Fruit fly (Drosophila melanogaster) whole organism, embryonic: Measurements from ENCODE around the gene Rnf146.

Experiments
- Asciz ChIP-seq: fragments of 200-800 bp; sonication (Bioruptor generic); optimal IDR thresholded peaks from 2 replicates; lab custom pipeline; 2017; ENCODE audit warnings: missing biosample characterization, mild to moderate bottlenecking, missing genetic modification characterization, missing genetic modification reagents
- Atf-2 ChIP-seq: fragments of 200-800 bp; sonication (Bioruptor generic); optimal IDR thresholded peaks from 2 replicates; lab custom pipeline; 2016; ENCODE audit warnings: missing biosample characterization, missing genetic modification characterization
- BEAF-32 ChIP-seq: fragments of 200-800 bp; sonication (Bioruptor generic); optimal IDR thresholded peaks from 3 replicates; lab custom pipeline; 2017; ENCODE audit warnings: missing biosample characterization, missing genetic modification characterization, mild to moderate bottlenecking, moderate library complexity, missing genetic modification reagents
- CG10565 ChIP-seq: fragments of 200-800 bp; sonication (Bioruptor generic); optimal IDR thresholded peaks from 3 replicates; lab custom pipeline; 2016; ENCODE audit warnings: missing biosample characterization, mild to moderate bottlenecking, missing genetic modification characterization
- CG10979 ChIP-seq: fragments of 200-800 bp; sonication (Bioruptor generic); optimal IDR thresholded peaks from 2 replicates; lab custom pipeline; 2018; ENCODE audit warnings: missing biosample characterization, mild to moderate bottlenecking, missing genetic modification characterization, moderate library complexity
- CG11504 ChIP-seq: fragments of 200-800 bp; sonication (Bioruptor generic); optimal IDR thresholded peaks from 3 replicates; lab custom pipeline; 2019; ENCODE audit warnings: missing biosample characterization, mild to moderate bottlenecking, missing genetic modification characterization, moderate library complexity
- CG11696 ChIP-seq: fragments of 200-800 bp; sonication (Bioruptor generic); IDR thresholded peaks from 2 replicates; pipeline ENCODE4 v1.3.6; 2022; ENCODE audit warnings: missing biosample characterization, missing genetic modification characterization
- CG13624 ChIP-seq: fragments of 200-800 bp; sonication (Bioruptor generic); optimal IDR thresholded peaks from 2 replicates; lab custom pipeline; 2016; ENCODE audit warnings: missing biosample characterization, missing genetic modification characterization
- CG15011 ChIP-seq: fragments of 200-800 bp; sonication (Bioruptor generic); optimal IDR thresholded peaks from 3 replicates; lab custom pipeline; 2018; ENCODE audit warnings: missing biosample characterization, mild to moderate bottlenecking, missing genetic modification characterization
- CG1647 ChIP-seq: fragments of 200-800 bp; sonication (Bioruptor generic); optimal IDR thresholded peaks from 3 replicates; lab custom pipeline; 2016; ENCODE audit warnings: missing biosample characterization, missing genetic modification characterization
- CG17912 ChIP-seq: fragments of 200-800 bp; sonication (Bioruptor generic); optimal IDR thresholded peaks from 2 replicates; lab custom pipeline; 2018; ENCODE audit warnings: missing biosample characterization, mild to moderate bottlenecking, missing genetic modification characterization
- CG18599 ChIP-seq: fragments of 200-800 bp; sonication (Bioruptor generic); optimal IDR thresholded peaks from 3 replicates; lab custom pipeline; 2017; ENCODE audit warnings: missing biosample characterization, missing genetic modification characterization, mild to moderate bottlenecking, moderate library complexity, missing genetic modification reagents
- CG2199 ChIP-seq: fragments of 200-800 bp; sonication (Bioruptor generic); IDR thresholded peaks from 3 replicates; pipeline ENCODE4 v1.3.6; 2022; ENCODE audit warnings: missing biosample characterization, missing genetic modification characterization
- CG31441 ChIP-seq: fragments of 200-800 bp; sonication (Bioruptor generic); IDR thresholded peaks from 2 replicates; pipeline ENCODE4 v1.3.6; 2022; ENCODE audit warnings: missing biosample characterization, missing genetic modification characterization
- CG34376 ChIP-seq: fragments of 200-800 bp; sonication (Bioruptor generic); optimal IDR thresholded peaks from 2 replicates; lab custom pipeline; 2018; ENCODE audit warnings: missing biosample characterization, mild to moderate bottlenecking, missing genetic modification characterization
- CG6272 ChIP-seq: fragments of 200-800 bp; sonication (Bioruptor generic); IDR thresholded peaks from 2 replicates; pipeline ENCODE4 v1.3.6; 2022; ENCODE audit warnings: missing biosample characterization, missing genetic modification characterization
- CG6813 ChIP-seq: fragments of 200-800 bp; sonication (Bioruptor generic); optimal IDR thresholded peaks from 2 replicates; lab custom pipeline; 2017; ENCODE audit warnings: missing biosample characterization, missing genetic modification characterization, mild to moderate bottlenecking, moderate library complexity, missing genetic modification reagents
- CG7556 ChIP-seq: fragments of 200-800 bp; sonication (Bioruptor generic); optimal IDR thresholded peaks from 2 replicates; lab custom pipeline; 2017; ENCODE audit warnings: missing biosample characterization, mild to moderate bottlenecking, missing genetic modification characterization
- CG8765 ChIP-seq: fragments of 200-800 bp; sonication (Bioruptor generic); IDR thresholded peaks from 2 replicates; pipeline ENCODE4 v1.3.6; 2022; ENCODE audit warnings: missing biosample characterization, missing genetic modification characterization
- Deaf1 ChIP-seq: fragments of 200-800 bp; optimal IDR thresholded peaks from 3 replicates; lab custom pipeline; 2019; ENCODE audit warnings: missing biosample characterization, mild to moderate bottlenecking, missing genetic modification characterization, moderate library complexity
- Doc3 ChIP-seq: fragments of 200-800 bp; sonication (Bioruptor generic); IDR thresholded peaks from 3 replicates; pipeline ENCODE4 v1.3.6; 2022; ENCODE audit warnings: missing biosample characterization, missing genetic modification characterization; ENCODE audit not compliant: partially characterized antibody
- Ets97D ChIP-seq: fragments of 200-800 bp; sonication (Bioruptor generic); optimal IDR thresholded peaks from 3 replicates; lab custom pipeline; 2016; ENCODE audit warnings: missing biosample characterization, missing genetic modification characterization
- HLHmδ ChIP-seq: fragments of 200-800 bp; sonication (Bioruptor generic); optimal IDR thresholded peaks from 2 replicates; lab custom pipeline; 2018; ENCODE audit warnings: missing biosample characterization, mild to moderate bottlenecking, missing genetic modification characterization, moderate library complexity
- Hey ChIP-seq: fragments of 200-800 bp; sonication (Bioruptor generic); optimal IDR thresholded peaks from 3 replicates; lab custom pipeline; 2018; ENCODE audit warnings: missing biosample characterization, mild to moderate bottlenecking, missing genetic modification characterization
- Hmx ChIP-seq: fragments of 200-800 bp; sonication (Bioruptor generic); optimal IDR thresholded peaks from 2 replicates; lab custom pipeline; 2016; ENCODE audit warnings: missing biosample characterization, missing genetic modification characterization
- Hr39 ChIP-seq: fragments of >200 bp; optimal IDR thresholded peaks from 2 replicates; lab custom pipeline; 2017
- Hr51 ChIP-seq, 2 experiments: fragments of 200-800 bp; sonication (Bioruptor generic); optimal IDR thresholded peaks; 2 replicates in 1 of 2; 3 replicates in 1 of 2; lab custom pipeline; 2016 to 2018; ENCODE audit warnings: missing biosample characterization in 2 of 2, missing genetic modification characterization in 2 of 2, mild to moderate bottlenecking in 1 of 2, moderate library complexity in 1 of 2
- Kr ChIP-seq: fragments of 200-800 bp; sonication (Bioruptor generic); optimal IDR thresholded peaks from 2 replicates; lab custom pipeline; 2017; ENCODE audit warnings: missing biosample characterization, mild to moderate bottlenecking, missing genetic modification characterization
- Mad ChIP-seq: fragments of 200-800 bp; sonication (Bioruptor generic); optimal IDR thresholded peaks from 2 replicates; lab custom pipeline; 2016; ENCODE audit warnings: missing biosample characterization, missing genetic modification characterization
- Mrtf ChIP-seq: fragments of 200-800 bp; sonication (Bioruptor generic); IDR thresholded peaks from 3 replicates; pipeline ENCODE4 v1.3.6; 2022; ENCODE audit warnings: missing biosample characterization, missing genetic modification characterization
- Nf-YA ChIP-seq: fragments of 200-800 bp; sonication (Bioruptor generic); IDR thresholded peaks from 2 replicates; pipeline ENCODE4 v1.3.6; 2022; ENCODE audit warnings: missing biosample characterization, missing genetic modification characterization
- Nf-YB ChIP-seq: fragments of 200-800 bp; sonication (Bioruptor generic); optimal IDR thresholded peaks from 3 replicates; lab custom pipeline; 2019; ENCODE audit warnings: missing biosample characterization, mild to moderate bottlenecking, missing genetic modification characterization, moderate library complexity
- Sox102F ChIP-seq: fragments of 200-800 bp; sonication (Bioruptor generic); optimal IDR thresholded peaks from 2 replicates; lab custom pipeline; 2018; ENCODE audit warnings: missing biosample characterization, mild to moderate bottlenecking, missing genetic modification characterization, moderate library complexity
- Usf ChIP-seq: fragments of 200-800 bp; sonication (Bioruptor generic); optimal IDR thresholded peaks from 2 replicates; lab custom pipeline; 2017; ENCODE audit warnings: missing genotype, missing biosample characterization, missing genetic modification characterization
- Xbp1 ChIP-seq: fragments of 200-800 bp; sonication (Bioruptor generic); optimal IDR thresholded peaks from 3 replicates; lab custom pipeline; 2016; ENCODE audit warnings: missing biosample characterization, mild to moderate bottlenecking, missing genetic modification characterization
- dan ChIP-seq: fragments of 200-800 bp; sonication (Bioruptor generic); IDR thresholded peaks from 2 replicates; pipeline ENCODE4 v1.3.6; 2022; ENCODE audit warnings: missing biosample characterization, missing genetic modification characterization
- fd3F ChIP-seq: fragments of 200-800 bp; sonication (Bioruptor generic); optimal IDR thresholded peaks from 2 replicates; lab custom pipeline; 2018; ENCODE audit warnings: missing biosample characterization, mild to moderate bottlenecking, missing genetic modification characterization, moderate library complexity
- hbn ChIP-seq: fragments of 200-800 bp; sonication (Bioruptor generic); IDR thresholded peaks from 2 replicates; pipeline ENCODE4 v1.3.6; 2022; ENCODE audit warnings: missing biosample characterization, missing genetic modification characterization; ENCODE audit not compliant: partially characterized antibody
- hkb ChIP-seq, 2 experiments: fragments of 200-800 bp in 1 of 2; fragments of >200 bp in 1 of 2; sonication (Bioruptor generic) in 1 of 2; IDR thresholded peaks in 1 of 2; optimal IDR thresholded peaks in 1 of 2; 2 replicates each; pipeline versions ENCODE4 v1.3.6 to Lab custom; 2017 to 2022; ENCODE audit warnings: missing biosample characterization in 1 of 2, missing genetic modification characterization in 1 of 2
- hth ChIP-seq: fragments of >200 bp; optimal IDR thresholded peaks from 2 replicates; lab custom pipeline; 2017; ENCODE audit warnings: inconsistent platforms
- nmo ChIP-seq: fragments of 200-800 bp; sonication (Bioruptor generic); optimal IDR thresholded peaks from 2 replicates; lab custom pipeline; 2018; ENCODE audit warnings: missing biosample characterization, mild to moderate bottlenecking, missing genetic modification characterization, moderate library complexity
- nom ChIP-seq: fragments of 200-800 bp; sonication (Bioruptor generic); optimal IDR thresholded peaks from 2 replicates; lab custom pipeline; 2017; ENCODE audit warnings: missing biosample characterization, missing genetic modification characterization, mild to moderate bottlenecking, moderate library complexity, missing genetic modification reagents
- pan ChIP-seq, 4 experiments: fragments of >200 bp in 3 of 4; fragments of 200-800 bp in 1 of 4; sonication (Bioruptor generic) in 1 of 4; optimal IDR thresholded peaks in 3 of 4; IDR thresholded peaks in 1 of 4; 2 replicates each; pipeline versions ENCODE4 v1.3.6 to Lab custom; 2017 to 2022; ENCODE audit warnings: missing biosample characterization in 2 of 4, missing genetic modification characterization in 2 of 4, mixed read lengths in 1 of 4
- peb ChIP-seq: fragments of 200-800 bp; sonication (Bioruptor generic); IDR thresholded peaks from 2 replicates; pipeline ENCODE4 v1.3.6; 2022; ENCODE audit warnings: missing biosample characterization, missing genetic modification characterization
- ranshi ChIP-seq: fragments of 200-800 bp; sonication (Bioruptor generic); IDR thresholded peaks from 2 replicates; pipeline ENCODE4 v1.3.6; 2022; ENCODE audit warnings: missing biosample characterization, missing genetic modification characterization
- tio ChIP-seq: fragments of 200-800 bp; sonication (Bioruptor generic); optimal IDR thresholded peaks from 2 replicates; lab custom pipeline; 2017; ENCODE audit warnings: missing biosample characterization, missing genetic modification characterization, inconsistent platforms
- trh ChIP-seq: fragments of 200-800 bp; sonication (Bioruptor generic); optimal IDR thresholded peaks from 2 replicates; lab custom pipeline; 2016; ENCODE audit warnings: missing biosample characterization, missing genetic modification characterization
- tup ChIP-seq: fragments of 200-800 bp; sonication (Bioruptor generic); optimal IDR thresholded peaks from 2 replicates; lab custom pipeline; 2016; ENCODE audit warnings: missing biosample characterization, mild to moderate bottlenecking, missing genetic modification characterization, moderate library complexity
- vvl ChIP-seq: fragments of 200-800 bp; sonication (Bioruptor generic); IDR thresholded peaks from 2 replicates; pipeline ENCODE4 v1.3.6; 2022; ENCODE audit warnings: missing biosample characterization, missing genetic modification characterization
- yki ChIP-seq: fragments of >200 bp; optimal IDR thresholded peaks from 3 replicates; lab custom pipeline; 2018

Gene Rnf146

DNA sequence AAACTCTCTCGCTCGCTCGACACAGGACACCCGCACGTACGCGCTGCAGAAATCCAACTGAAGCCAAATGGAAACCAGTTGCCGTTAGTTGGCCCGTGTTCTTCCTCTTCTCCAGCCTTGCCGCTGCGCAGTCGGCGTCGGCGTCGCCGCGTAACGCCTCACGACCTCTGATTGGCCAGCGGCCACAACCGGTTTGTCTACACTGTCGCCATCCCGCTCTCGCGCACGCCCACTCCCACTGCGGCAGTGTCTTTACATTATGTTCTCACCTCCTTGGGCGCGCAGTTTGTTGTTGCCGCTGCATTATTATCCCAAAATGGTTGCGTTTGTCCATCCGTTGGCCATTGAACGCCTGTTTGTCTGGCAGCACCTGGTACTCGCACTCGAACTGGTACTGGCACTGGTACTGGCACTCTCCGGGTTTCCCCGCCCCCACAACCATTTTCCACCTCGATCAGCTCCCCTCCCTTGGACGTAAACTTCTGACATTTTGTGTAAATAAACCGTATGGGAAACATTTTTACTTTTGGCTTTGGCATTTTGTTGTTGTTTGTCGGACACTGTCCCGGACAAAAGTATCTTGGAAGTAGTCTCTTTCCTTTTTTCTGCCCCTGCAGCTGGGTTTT is 21.1 kb upstream of the Rnf146 start, which contains the start of gene tey (continued):
- TF ChIP-seq CG10979 (tag; lab: Kevin White, UChicago) (no peak), CG2199 (GFP tag; lab: Robert Waterston, UW) (no peak), Mrtf (no peak), Mad (GFP tag; lab: Kevin White, UChicago) (no peak), Ets97D (GFP tag; lab: Kevin White, UChicago) (peak; percentile 0), Sox102F (GFP tag; lab: Kevin White, UChicago) (no peak), CG6813 (GFP tag; lab: Kevin White, UChicago) (no peak), CG6272 (GFP tag; lab: Robert Waterston, UW) (no peak), vvl (GFP tag; lab: Robert Waterston, UW) (peak; percentile 41; the same call in 1 of the 2 replicates), BEAF-32 (GFP tag; lab: Kevin White, UChicago) (no peak), tup (no peak), CG10565 (GFP tag; lab: Kevin White, UChicago) (no peak), CG11696 (GFP tag; lab: Robert Waterston, UW) (no peak), HLHmδ (GFP tag; lab: Kevin White, UChicago) (no peak), Doc3 (GFP tag; lab: Robert Waterston, UW) (no peak), CG13624 (GFP tag; lab: Kevin White, UChicago) (no peak), CG11504 (tag; lab: Kevin White, UChicago) (no peak), Hr51 (GFP tag; optimal IDR thresholded peaks at IDR 0.05; lab: Kevin White, UChicago) (no peak), fd3F (no peak), CG18599 (GFP tag; lab: Kevin White, UChicago) (no peak), Nf-YB (GFP tag; lab: Kevin White, UChicago) (peak; percentile 99), Nf-YA (GFP tag; lab: Robert Waterston, UW) (peak; percentile 91), nmo (no peak), Atf-2 (GFP tag; lab: Kevin White, UChicago) (no peak), CG34376 (GFP tag; lab: Kevin White, UChicago) (no peak), CG17912 (GFP tag; lab: Kevin White, UChicago) (no peak), CG8765 (GFP tag; lab: Robert Waterston, UW) (peak; percentile 22; the same call in 1 of the 2 replicates), peb (GFP tag; lab: Robert Waterston, UW) (no peak), CG31441 (GFP tag; lab: Robert Waterston, UW) (no peak), Xbp1 (no peak), nom (GFP tag; lab: Kevin White, UChicago) (peak; percentile 12), Deaf1 (tag; lab: Kevin White, UChicago) (peak; percentile 42), CG15011 (GFP tag; lab: Kevin White, UChicago) (no peak), ranshi (no peak), hbn (no peak), pan (optimal IDR thresholded peaks at IDR 0.05; lab: Kevin White, UChicago) (no peak), pan (GFP tag; optimal IDR thresholded peaks at IDR 0.05 in 1 of 2, IDR thresholded peaks at IDR 0.05 in 1 of 2) (peak in 1 of 2 experiments; percentile 39), trh (GFP tag; lab: Kevin White, UChicago) (no peak), yki (lab: Kevin White, UChicago) (no peak), CG1647 (GFP tag; lab: Kevin White, UChicago) (no peak), CG7556 (GFP tag; lab: Kevin White, UChicago) (no peak), Hr39 (no peak), Hmx (GFP tag; lab: Kevin White, UChicago) (no peak), Asciz (GFP tag; lab: Kevin White, UChicago) (no peak), Usf (no peak), dan (GFP tag; lab: Robert Waterston, UW) (no peak), Kr (GFP tag; lab: Kevin White, UChicago) (no peak), Hey (tag; lab: Kevin White, UChicago) (no peak), hth (lab: Kevin White, UChicago) (no peak), hkb (optimal IDR thresholded peaks at IDR 0.05; lab: Kevin White, UChicago) (no peak), hkb (GFP tag; IDR thresholded peaks at IDR 0.05; lab: Robert Waterston, UW) (no peak), tio (GFP tag; lab: Kevin White, UChicago) (no peak)
